Worm (Caenorhabditis elegans) whole organism, young adult: ENCODE results near the gene Y46G5A.20.

Experiments used
- F33H1.4 ChIP-seq: fragments of 200-800 bp; sonication (Bioruptor generic); IDR thresholded peaks from 2 replicates; pipeline ENCODE4 v1.3.6; 2022; ENCODE audit warnings: missing genetic modification reagents, missing genetic modification characterization, missing compliant biosample characterization
- Y56A3A.18 ChIP-seq: fragments of 200-800 bp; sonication (Bioruptor generic); IDR thresholded peaks from 2 replicates; pipeline ENCODE4 v1.3.6; 2022; ENCODE audit warnings: missing genetic modification reagents, missing genetic modification characterization, missing compliant biosample characterization
- nhr-80 ChIP-seq: sonication (generic microtip); optimal IDR thresholded peaks from 2 replicates; lab custom pipeline; 2016; ENCODE audit warnings: missing genetic modification characterization, missing compliant biosample characterization
- snpc-3.4 ChIP-seq: sonication (generic microtip); optimal IDR thresholded peaks from 2 replicates; lab custom pipeline; 2017; ENCODE audit warnings: missing genetic modification characterization, mild to moderate bottlenecking, missing compliant biosample characterization, antibody characterized with exemption, moderate library complexity, missing genotype, missing genetic modification reagents

- TF ChIP-seq Y56A3A.18 (GFP tag; lab: Robert Waterston, UW) (no peak), nhr-80 (tag; lab: Kevin White, UChicago) (peak; percentile 7), snpc-3.4 (tag; lab: Kevin White, UChicago) (peak; percentile 22), F33H1.4 (GFP tag; lab: Robert Waterston, UW) (no peak)
Measured at ce11 chrII:12768167-12768712, 42.6 kb upstream of the Y46G5A.20 start, which contains the start of the genes vps-2 and tiar-2.
